Worm (Caenorhabditis elegans): Measurements from ENCODE around the gene Y41C4A.32.

- TF ChIP-seq hnd-1 (tag; optimal IDR thresholded peaks at IDR 0.05) (no peak), ama-1 (optimal IDR thresholded peaks at IDR 0.05) (no peak), tbx-11 (GFP tag; IDR thresholded peaks at IDR 0.05) (no peak), tra-4 (tag; optimal IDR thresholded peaks at IDR 0.05) (no peak), flt-1 (GFP tag; IDR thresholded peaks at IDR 0.05) (no peak), F13C5.2 (tag; optimal IDR thresholded peaks at IDR 0.05) (no peak)
Observed at ce11 chrIII:11708722-11709121, 12.8 kb upstream of the Y41C4A.32 start, which contains the start of gene Y41C4A.8.
